Worm (Caenorhabditis elegans): ENCODE results near the gene F45D3.4.

The F45D3.4 gene

ce11 chrV:12592379-12592778, 39.4 kb upstream of the F45D3.4 start, which contains the start of gene C14C10.2:
Gene C14C10.2 (minus strand): TSS chrV:12592479.
- TF ChIP-seq sea-1 (GFP tag; conservative IDR thresholded peaks at IDR 0.05) (no peak), ceh-36 (tag; optimal IDR thresholded peaks at IDR 0.05) (no peak)

ce11 chrV:12590601-12591000, 37.6 kb upstream of the F45D3.4 start, which contains the start of gene ttr-43:
Gene ttr-43 (minus strand): TSS chrV:12590701.
- TF ChIP-seq hnd-1 (tag; optimal IDR thresholded peaks at IDR 0.05) = no peak
- TF ChIP-seq ets-7 (tag; optimal IDR thresholded peaks at IDR 0.05) = no peak
- TF ChIP-seq F13C5.2 (tag; optimal IDR thresholded peaks at IDR 0.05) = no peak
- no peak for TF ChIP-seq B0310.2 (tag; optimal IDR thresholded peaks at IDR 0.05)
- no peak for TF ChIP-seq ceh-13 (GFP tag; optimal IDR thresholded peaks at IDR 0.05)
- no peak for TF ChIP-seq aly-1 (tag; optimal IDR thresholded peaks at IDR 0.05)
- no peak for TF ChIP-seq hmg-4 (GFP tag; optimal IDR thresholded peaks at IDR 0.05)
- TF ChIP-seq hmbx-1 (tag; optimal IDR thresholded peaks at IDR 0.05) = no peak
- no peak for TF ChIP-seq sea-1 (GFP tag; conservative IDR thresholded peaks at IDR 0.05)
- TF ChIP-seq pes-1 (GFP tag; IDR thresholded peaks at IDR 0.05) = no peak
- TF ChIP-seq tbx-37 (GFP tag; conservative IDR thresholded peaks at IDR 0.05) = no peak
- no peak for TF ChIP-seq tra-4 (tag; optimal IDR thresholded peaks at IDR 0.05)

ce11 chrV:12588030-12588429, 35.0 kb upstream of the F45D3.4 start, which contains the start of gene C14C10.1:
Gene C14C10.1 (plus strand): TSS chrV:12588330.
- no peak for TF ChIP-seq hnd-1 (tag; optimal IDR thresholded peaks at IDR 0.05)
- TF ChIP-seq tbx-37 (GFP tag; conservative IDR thresholded peaks at IDR 0.05) = no peak
- TF ChIP-seq F13C5.2 (tag; optimal IDR thresholded peaks at IDR 0.05) = no peak
- TF ChIP-seq pes-1 (GFP tag; IDR thresholded peaks at IDR 0.05) = no peak
- TF ChIP-seq scrt-1 (GFP tag; IDR thresholded peaks at IDR 0.05) = no peak
- no peak for TF ChIP-seq ets-7 (tag; optimal IDR thresholded peaks at IDR 0.05)
- no peak for TF ChIP-seq tra-4 (tag; optimal IDR thresholded peaks at IDR 0.05)
- no peak for TF ChIP-seq flt-1 (GFP tag; IDR thresholded peaks at IDR 0.05)
- TF ChIP-seq B0310.2 (tag; optimal IDR thresholded peaks at IDR 0.05) = no peak
- no peak for TF ChIP-seq ama-1 (optimal IDR thresholded peaks at IDR 0.05)
- no peak for TF ChIP-seq sea-1 (GFP tag; conservative IDR thresholded peaks at IDR 0.05)
- TF ChIP-seq ceh-13 (GFP tag; optimal IDR thresholded peaks at IDR 0.05) = no peak
- TF ChIP-seq ceh-36 (tag; optimal IDR thresholded peaks at IDR 0.05) = no peak
- TF ChIP-seq hmg-4 (GFP tag; optimal IDR thresholded peaks at IDR 0.05) = no peak
- TF ChIP-seq hmbx-1 (tag; optimal IDR thresholded peaks at IDR 0.05) = no peak

ce11 chrV:12586793-12587192, 33.8 kb upstream of the F45D3.4 start:
- TF ChIP-seq flt-1 (GFP tag; IDR thresholded peaks at IDR 0.05) = no peak
- TF ChIP-seq ets-7 (tag; optimal IDR thresholded peaks at IDR 0.05) = no peak
- no peak for TF ChIP-seq pes-1 (GFP tag; IDR thresholded peaks at IDR 0.05)
- TF ChIP-seq aly-1 (tag; optimal IDR thresholded peaks at IDR 0.05) = no peak
- TF ChIP-seq scrt-1 (GFP tag; IDR thresholded peaks at IDR 0.05) = no peak

- TF ChIP-seq ets-7 (tag; optimal IDR thresholded peaks at IDR 0.05) (no peak), ceh-13 (GFP tag; optimal IDR thresholded peaks at IDR 0.05) (no peak), hnd-1 (tag; optimal IDR thresholded peaks at IDR 0.05) (no peak), ama-1 (optimal IDR thresholded peaks at IDR 0.05) (no peak), aly-1 (tag; optimal IDR thresholded peaks at IDR 0.05) (no peak), B0310.2 (tag; optimal IDR thresholded peaks at IDR 0.05) (no peak), tbx-11 (GFP tag; IDR thresholded peaks at IDR 0.05) (no peak), tbx-37 (GFP tag; conservative IDR thresholded peaks at IDR 0.05) (no peak), pes-1 (GFP tag; IDR thresholded peaks at IDR 0.05) (no peak), F13C5.2 (tag; optimal IDR thresholded peaks at IDR 0.05) (no peak)
Observed at ce11 chrV:12584771-12585170, 31.8 kb upstream of the F45D3.4 start.

ce11 chrV:12583421-12583820, 30.4 kb upstream of the F45D3.4 start:
- no peak for TF ChIP-seq ceh-36 (tag; optimal IDR thresholded peaks at IDR 0.05)
- TF ChIP-seq hmg-4 (GFP tag; optimal IDR thresholded peaks at IDR 0.05) = no peak

ce11 chrV:12579299-12579698, 26.3 kb upstream of the F45D3.4 start, which contains the start of gene E02A10.3:
Gene E02A10.3 (plus strand): TSS chrV:12579599.
- TF ChIP-seq F13C5.2 (tag; optimal IDR thresholded peaks at IDR 0.05) (no peak), ceh-13 (GFP tag; optimal IDR thresholded peaks at IDR 0.05) (no peak), ets-7 (tag; optimal IDR thresholded peaks at IDR 0.05) (no peak), tbx-37 (GFP tag; conservative IDR thresholded peaks at IDR 0.05) (no peak), scrt-1 (GFP tag; IDR thresholded peaks at IDR 0.05) (no peak), hnd-1 (tag; optimal IDR thresholded peaks at IDR 0.05) (no peak), tbx-11 (GFP tag; IDR thresholded peaks at IDR 0.05) (no peak), tra-4 (tag; optimal IDR thresholded peaks at IDR 0.05) (no peak), hmbx-1 (tag; optimal IDR thresholded peaks at IDR 0.05) (no peak), sea-1 (GFP tag; conservative IDR thresholded peaks at IDR 0.05) (no peak), aly-1 (tag; optimal IDR thresholded peaks at IDR 0.05) (no peak), ama-1 (optimal IDR thresholded peaks at IDR 0.05) (no peak), hmg-4 (GFP tag; optimal IDR thresholded peaks at IDR 0.05) (no peak), ceh-36 (tag; optimal IDR thresholded peaks at IDR 0.05) (no peak), B0310.2 (tag; optimal IDR thresholded peaks at IDR 0.05) (no peak), flt-1 (GFP tag; IDR thresholded peaks at IDR 0.05) (no peak), pes-1 (GFP tag; IDR thresholded peaks at IDR 0.05) (no peak)

- TF ChIP-seq ceh-13 (GFP tag; optimal IDR thresholded peaks at IDR 0.05) (no peak), F13C5.2 (tag; optimal IDR thresholded peaks at IDR 0.05) (no peak), B0310.2 (tag; optimal IDR thresholded peaks at IDR 0.05) (no peak), hnd-1 (tag; optimal IDR thresholded peaks at IDR 0.05) (no peak), tbx-11 (GFP tag; IDR thresholded peaks at IDR 0.05) (no peak), pes-1 (GFP tag; IDR thresholded peaks at IDR 0.05) (no peak), ets-7 (tag; optimal IDR thresholded peaks at IDR 0.05) (no peak), aly-1 (tag; optimal IDR thresholded peaks at IDR 0.05) (no peak), flt-1 (GFP tag; IDR thresholded peaks at IDR 0.05) (no peak), hmg-4 (GFP tag; optimal IDR thresholded peaks at IDR 0.05) (no peak), tra-4 (tag; optimal IDR thresholded peaks at IDR 0.05) (no peak), sea-1 (GFP tag; conservative IDR thresholded peaks at IDR 0.05) (no peak), ceh-36 (tag; optimal IDR thresholded peaks at IDR 0.05) (no peak)
Observed at ce11 chrV:12576495-12576947, 23.5 kb upstream of the F45D3.4 start, which contains the start of gene grl-23. Gene grl-23 (minus strand): TSS chrV:12576897.

All from whole organism, early embryonic.